Fruit fly (Drosophila melanogaster) S2 (cell line): ENCODE measurements around the gene CG33263.

Experiments
- CG8478 ChIP-seq: fragments of >200 bp; optimal IDR thresholded peaks from 2 replicates; lab custom pipeline; 2018
- CTCF ChIP-seq, 2 experiments: fragments of >200 bp; optimal IDR thresholded peaks; 2 replicates each; lab custom pipeline; 2018

The CG33263 gene

dm6 chr3L:13422286-13422787, 1.6 kb downstream of the CG33263 start, which contains the start of gene CG32121:
CG32121 (minus strand) TSS chr3L:13422336.
- TF ChIP-seq CTCF (optimal IDR thresholded peaks at IDR 0.05; lab: Kevin White, UChicago) (no peak), CG8478 (lab: Kevin White, UChicago) (no peak)

- TF ChIP-seq CTCF (optimal IDR thresholded peaks at IDR 0.05; lab: Kevin White, UChicago) (no peak), CG8478 (lab: Kevin White, UChicago) (no peak)
These were observed 3.8 kb downstream of the CG33263 start for dm6 chr3L:13420212-13420611.

dm6 chr3L:13412886-13413224, 11.1 kb downstream of the CG33263 start:
- TF ChIP-seq CG8478 (lab: Kevin White, UChicago) (no peak), CTCF (optimal IDR thresholded peaks at IDR 0.05; lab: Kevin White, UChicago) (no peak)

- TF ChIP-seq CTCF (optimal IDR thresholded peaks at IDR 0.05; lab: Kevin White, UChicago) (no peak), CG8478 (lab: Kevin White, UChicago) (no peak)
These were observed 11.6 kb downstream of the CG33263 start, which contains the start of the genes CG10222 and flr for dm6 chr3L:13412200-13412885. CG10222 (minus strand) TSS chr3L:13412453. flr (plus strand) TSS chr3L:13412843.

dm6 chr3L:13410999-13411398, 13.0 kb downstream of the CG33263 start:
- TF ChIP-seq CTCF (optimal IDR thresholded peaks at IDR 0.05; lab: Kevin White, UChicago) (peak; percentile 81 to 96), CG8478 (lab: Kevin White, UChicago) (no peak)

- TF ChIP-seq CG8478 (lab: Kevin White, UChicago) (no peak), CTCF (optimal IDR thresholded peaks at IDR 0.05; lab: Kevin White, UChicago) (no peak)
These were observed 14.0 kb downstream of the CG33263 start for dm6 chr3L:13409809-13410521.

dm6 chr3L:13406873-13407272, 17.1 kb downstream of the CG33263 start:
- TF ChIP-seq CTCF (optimal IDR thresholded peaks at IDR 0.05; lab: Kevin White, UChicago) (no peak), CG8478 (lab: Kevin White, UChicago) (no peak)

- TF ChIP-seq CTCF (optimal IDR thresholded peaks at IDR 0.05; lab: Kevin White, UChicago) (no peak), CG8478 (lab: Kevin White, UChicago) (no peak)
These were observed 20.7 kb downstream of the CG33263 start for dm6 chr3L:13403141-13403867.

- TF ChIP-seq CG8478 (lab: Kevin White, UChicago) (no peak), CTCF (optimal IDR thresholded peaks at IDR 0.05; lab: Kevin White, UChicago) (no peak)
These were observed 23.0 kb downstream of the CG33263 start, which contains the start of gene sens for dm6 chr3L:13400872-13401418. sens (minus strand) TSS chr3L:13401125.

- no peak for TF ChIP-seq CTCF (optimal IDR thresholded peaks at IDR 0.05; lab: Kevin White, UChicago)
- TF ChIP-seq CG8478 (lab: Kevin White, UChicago), result no peak
These were observed 26.3 kb downstream of the CG33263 start for dm6 chr3L:13397656-13398055.

- TF ChIP-seq CG8478 (lab: Kevin White, UChicago), result no peak
- no peak for TF ChIP-seq CTCF (optimal IDR thresholded peaks at IDR 0.05; lab: Kevin White, UChicago)
These were observed 30.4 kb downstream of the CG33263 start for dm6 chr3L:13393538-13393937.

dm6 chr3L:13389834-13390233, 34.1 kb downstream of the CG33263 start, which contains the start of gene Poc1:
Poc1 (minus strand) TSS chr3L:13390006.
- no peak for TF ChIP-seq CG8478 (lab: Kevin White, UChicago)
- peak; percentile 91 to 92 for TF ChIP-seq CTCF (optimal IDR thresholded peaks at IDR 0.05; lab: Kevin White, UChicago)

- TF ChIP-seq CG8478 (lab: Kevin White, UChicago) (no peak), CTCF (optimal IDR thresholded peaks at IDR 0.05; lab: Kevin White, UChicago) (peak; percentile 33 to 54)
These were observed 36.4 kb downstream of the CG33263 start, which contains the start of gene CG10171 for dm6 chr3L:13387608-13388007. CG10171 (minus strand) TSS chr3L:13387907.

- TF ChIP-seq CG8478 (lab: Kevin White, UChicago) (no peak), CTCF (optimal IDR thresholded peaks at IDR 0.05; lab: Kevin White, UChicago) (no peak)
These were observed 39.5 kb downstream of the CG33263 start, which contains the start of gene CG14110 for dm6 chr3L:13384489-13384888. CG14110 (plus strand) TSS chr3L:13384789.
